Fruit fly (Drosophila melanogaster): ENCODE results near the gene ppk10.

The ppk10 gene

dm6 chr2L:10468388-10468787 is 16.2 kb upstream of the ppk10 start (continued):
- TF ChIP-seq CG3838 (GFP tag; optimal IDR thresholded peaks at IDR 0.05) (no peak), Dip3 (GFP tag; optimal IDR thresholded peaks at IDR 0.05) (no peak), CG6854 (GFP tag; optimal IDR thresholded peaks at IDR 0.05) (no peak), kay (GFP tag; optimal IDR thresholded peaks at IDR 0.05) (peak; percentile 41), aop (GFP tag; IDR thresholded peaks at IDR 0.05) (0 out of 2 replicates have a peak, but pooled peaks have one; percentile 43), bsh (GFP tag; optimal IDR thresholded peaks at IDR 0.05) (peak in 1 of 2 experiments; percentile 68), Ravus (GFP tag; IDR thresholded peaks at IDR 0.05) (no peak), CG3065 (GFP tag; optimal IDR thresholded peaks at IDR 0.05) (no peak), CG18619 (GFP tag; optimal IDR thresholded peaks at IDR 0.05) (peak; percentile 38), Bgb (GFP tag; IDR thresholded peaks at IDR 0.05; ENCODE audit: partially characterized antibody) (no peak), schlank (tag; optimal IDR thresholded peaks at IDR 0.05) (peak; percentile 26), Dek (tag; optimal IDR thresholded peaks at IDR 0.05) (no peak), CG17186 (GFP tag; optimal IDR thresholded peaks at IDR 0.05) (no peak), HLH3B (GFP tag; IDR thresholded peaks at IDR 0.05) (peak; percentile 75), Hmr (GFP tag; optimal IDR thresholded peaks at IDR 0.05) (peak; percentile 43), nom (GFP tag; optimal IDR thresholded peaks at IDR 0.05) (no peak), CG18011 (GFP tag; optimal IDR thresholded peaks at IDR 0.05) (no peak), trh (GFP tag; optimal IDR thresholded peaks at IDR 0.05) (no peak), twi (tag; optimal IDR thresholded peaks at IDR 0.05) (no peak), Fer2 (tag; optimal IDR thresholded peaks at IDR 0.05) (peak; percentile 25), Stat92E (GFP tag; optimal IDR thresholded peaks at IDR 0.05) (no peak), chn (GFP tag; optimal IDR thresholded peaks at IDR 0.05) (peak; percentile 11), gsb (GFP tag; IDR thresholded peaks at IDR 0.05) (0 out of 2 replicates have a peak, but pooled peaks have one; percentile 46), Doc3 (GFP tag; IDR thresholded peaks at IDR 0.05; ENCODE audit: partially characterized antibody) (no peak), onecut (GFP tag; IDR thresholded peaks at IDR 0.05) (peak; percentile 38; the same call in 1 of the 2 replicates), CHES-1-like (GFP tag; optimal IDR thresholded peaks at IDR 0.05) (no peak), wdn (GFP tag; IDR thresholded peaks at IDR 0.05) (no peak), CG1832 (GFP tag; optimal IDR thresholded peaks at IDR 0.05) (no peak), CG1529 (GFP tag; optimal IDR thresholded peaks at IDR 0.05) (no peak), CG5180 (GFP tag; optimal IDR thresholded peaks at IDR 0.05) (peak; percentile 28), Vsx1 (GFP tag; optimal IDR thresholded peaks at IDR 0.05) (peak; percentile 13), CG9817 (tag; optimal IDR thresholded peaks at IDR 0.05) (peak; percentile 64), CG8944 (GFP tag; optimal IDR thresholded peaks at IDR 0.05) (peak; percentile 8), Camta (GFP tag; optimal IDR thresholded peaks at IDR 0.05) (no peak), Sry-β (GFP tag; optimal IDR thresholded peaks at IDR 0.05) (no peak), Pdp1 (GFP tag; optimal IDR thresholded peaks at IDR 0.05) (peak in 1 of 2 experiments; percentile 49), BEAF-32 (GFP tag; optimal IDR thresholded peaks at IDR 0.05) (no peak), eyg (GFP tag; optimal IDR thresholded peaks at IDR 0.05) (no peak), Dp (GFP tag; optimal IDR thresholded peaks at IDR 0.05) (no peak), sim (GFP tag; IDR thresholded peaks at IDR 0.05) (no peak), org-1 (GFP tag; optimal IDR thresholded peaks at IDR 0.05) (peak; percentile 20), Aef1 (GFP tag; IDR thresholded peaks at IDR 0.05) (peak; percentile 63), D19A (tag; optimal IDR thresholded peaks at IDR 0.05) (peak; percentile 47), ro (GFP tag; IDR thresholded peaks at IDR 0.05) (no peak), pho (GFP tag; optimal IDR thresholded peaks at IDR 0.05) (peak; percentile 6), HLHmδ (GFP tag; optimal IDR thresholded peaks at IDR 0.05) (no peak), CG8765 (GFP tag; IDR thresholded peaks at IDR 0.05) (no peak), Ptx1 (GFP tag; IDR thresholded peaks at IDR 0.05) (peak; percentile 76), Bteb2 (GFP tag; optimal IDR thresholded peaks at IDR 0.05) (no peak), cas (GFP tag; IDR thresholded peaks at IDR 0.05) (no peak), emc (GFP tag; optimal IDR thresholded peaks at IDR 0.05) (no peak)

Measured in whole organism, embryonic.